Worm (Caenorhabditis elegans) whole organism, mixed stage, embryonic: ENCODE data around the gene T04C12.8.

Source experiments
- drap-1 ChIP-seq: fragments of 200-800 bp; sonication (Bioruptor generic); optimal IDR thresholded peaks from 3 replicates; lab custom pipeline; 2018; ENCODE audit warnings: mild to moderate bottlenecking, missing genetic modification characterization, missing compliant biosample characterization
- lsy-2 ChIP-seq: fragments of 150-350 bp; optimal IDR thresholded peaks from 2 replicates; lab custom pipeline; 2014; ENCODE audit warnings: missing biosample characterization, missing genetic modification characterization
- sptf-1 ChIP-seq: sonication (generic microtip); optimal IDR thresholded peaks from 2 replicates; lab custom pipeline; 2017; ENCODE audit warnings: mild to moderate bottlenecking, missing genetic modification characterization, moderate library complexity, missing compliant biosample characterization

- TF ChIP-seq drap-1 (GFP tag; lab: Kevin White, UChicago) (no peak), sptf-1 (tag; lab: Kevin White, UChicago) (no peak), lsy-2 (tag; lab: Kevin White, UChicago) (no peak)
Observed at ce11 chrV:11118179-11118725, 49.1 kb upstream of the T04C12.8 start.
